Worm (Caenorhabditis elegans) whole organism, young adult: ENCODE measurements around the gene col-33.

Experiments
- aptf-3 ChIP-seq: fragments of 200-800 bp; sonication (Bioruptor generic); IDR thresholded peaks from 2 replicates; pipeline ENCODE4 v1.3.6; 2022; ENCODE audit warnings: missing genetic modification characterization, missing compliant biosample characterization
- ekl-4 ChIP-seq: fragments of 200-800 bp; sonication (Bioruptor generic); IDR thresholded peaks from 2 replicates; pipeline ENCODE4 v1.3.6; 2022; ENCODE audit warnings: missing genetic modification reagents, missing genetic modification characterization, missing compliant biosample characterization
- lir-1 ChIP-seq: fragments of 200-800 bp; sonication (Bioruptor generic); conservative IDR thresholded peaks from 2 replicates; pipeline ENCODE4 v1.3.6; 2022; ENCODE audit warnings: missing genetic modification reagents, missing genetic modification characterization, missing compliant biosample characterization
- ztf-28 ChIP-seq: fragments of 200-800 bp; sonication (Bioruptor generic); IDR thresholded peaks from 2 replicates; pipeline ENCODE4 v1.3.6; 2022; ENCODE audit warnings: missing genetic modification reagents, missing genetic modification characterization, missing compliant biosample characterization

ce11 chrIV:4265224-4265623 lies 2.1 kb downstream of the col-33 start, which contains the start of gene F36A4.5:
- TF ChIP-seq ztf-28 (GFP tag; lab: Robert Waterston, UW) (no peak), aptf-3 (GFP tag; lab: Robert Waterston, UW) (no peak), lir-1 (GFP tag; lab: Robert Waterston, UW) (no peak), ekl-4 (GFP tag; lab: Robert Waterston, UW) (no peak)
